Worm (Caenorhabditis elegans) whole organism, L4 larva: ENCODE data around the gene srh-169.

Experiments
- R02D3.7 ChIP-seq: fragments of 150-350 bp; sonication (generic microtip); optimal IDR thresholded peaks from 3 replicates; lab custom pipeline; 2014; ENCODE audit warnings: missing biosample characterization, missing genetic modification characterization
- T20F7.1 ChIP-seq: fragments of 200-800 bp; sonication (Bioruptor generic); optimal IDR thresholded peaks from 2 replicates; lab custom pipeline; 2018; ENCODE audit warnings: mild to moderate bottlenecking, missing genetic modification characterization, missing compliant biosample characterization
- T26A8.4 ChIP-seq: fragments of 200-800 bp; sonication (Bioruptor generic); IDR thresholded peaks from 2 replicates; pipeline ENCODE4 v1.3.6; 2022; ENCODE audit warnings: missing genetic modification characterization, missing compliant biosample characterization
- Y5F2A.4 ChIP-seq: fragments of 200-800 bp; sonication (Bioruptor generic); optimal IDR thresholded peaks from 2 replicates; lab custom pipeline; 2018; ENCODE audit warnings: mild to moderate bottlenecking, missing genetic modification characterization, missing compliant biosample characterization
- aha-1 ChIP-seq: fragments of 150-350 bp; peaks from one replicate; lab custom pipeline; 2014; ENCODE audit warnings: missing biosample characterization, missing genetic modification characterization
- aly-2 ChIP-seq: sonication (generic microtip); optimal IDR thresholded peaks from 2 replicates; lab custom pipeline; 2018; ENCODE audit warnings: missing biosample characterization, missing genetic modification characterization
- ama-1 ChIP-seq: fragments of 150-350 bp; optimal IDR thresholded peaks from 2 replicates; lab custom pipeline; 2014; ENCODE audit warnings: inconsistent platforms, mixed read lengths
- attf-4 ChIP-seq: sonication (generic microtip); optimal IDR thresholded peaks from 3 replicates; lab custom pipeline; 2017; ENCODE audit warnings: missing biosample characterization, missing genetic modification characterization
- ceh-20 ChIP-seq: fragments of 200-800 bp; sonication (Bioruptor generic); IDR thresholded peaks from 2 replicates; pipeline ENCODE4 v1.3.6; 2022; ENCODE audit warnings: missing genetic modification reagents, missing genetic modification characterization, missing compliant biosample characterization
- ceh-62 ChIP-seq: sonication (generic microtip); optimal IDR thresholded peaks from 2 replicates; lab custom pipeline; 2017; ENCODE audit warnings: missing biosample characterization, missing genetic modification characterization
- ceh-82 ChIP-seq: sonication (generic microtip); optimal IDR thresholded peaks from 2 replicates; lab custom pipeline; 2017; ENCODE audit warnings: missing biosample characterization, missing genetic modification characterization
- ctbp-1 ChIP-seq: fragments of 200-800 bp; sonication (Bioruptor generic); IDR thresholded peaks from 2 replicates; pipeline ENCODE4 v1.3.6; 2022; ENCODE audit warnings: missing genetic modification reagents, missing genetic modification characterization, missing compliant biosample characterization
- daf-16 ChIP-seq, 3 experiments: sonication (generic microtip); optimal IDR thresholded peaks; 2 replicates each; lab custom pipeline; 2016 to 2017; ENCODE audit warnings: missing genetic modification characterization in 3 of 3, missing genetic modification reagents in 3 of 3, mild to moderate bottlenecking in 2 of 3, missing compliant biosample characterization in 2 of 3, missing biosample characterization in 1 of 3, moderate library complexity in 1 of 3
- duxl-1 ChIP-seq: sonication (generic microtip); optimal IDR thresholded peaks from 2 replicates; lab custom pipeline; 2016; ENCODE audit warnings: mild to moderate bottlenecking, missing genetic modification characterization, moderate library complexity, missing compliant biosample characterization; ENCODE audit not compliant: poor library complexity
- dve-1 ChIP-seq: sonication (generic microtip); optimal IDR thresholded peaks from 2 replicates; lab custom pipeline; 2017; ENCODE audit warnings: antibody characterized with exemption, mild to moderate bottlenecking, missing genetic modification characterization, missing compliant biosample characterization; ENCODE audit not compliant: insufficient read depth
- egl-43 ChIP-seq: fragments of 200-800 bp; sonication (Bioruptor generic); IDR thresholded peaks from 2 replicates; pipeline ENCODE4 v1.3.6; 2022; ENCODE audit warnings: missing genetic modification reagents, missing genetic modification characterization, missing compliant biosample characterization
- fkh-10 ChIP-seq: fragments of 150-350 bp; optimal IDR thresholded peaks from 2 replicates; lab custom pipeline; 2014; ENCODE audit warnings: missing biosample characterization, missing genetic modification reagents, missing genetic modification characterization
- fos-1 ChIP-seq: fragments of 150-350 bp; optimal IDR thresholded peaks from 2 replicates; lab custom pipeline; 2014; ENCODE audit warnings: missing biosample characterization, missing genetic modification characterization
- hif-1 ChIP-seq, 2 experiments: sonication (generic microtip); optimal IDR thresholded peaks; 2 replicates each; lab custom pipeline; 2016 to 2017; ENCODE audit warnings: missing compliant biosample characterization in 2 of 2, missing genetic modification characterization in 2 of 2, missing genetic modification reagents in 2 of 2, missing genotype in 2 of 2, mild to moderate bottlenecking in 1 of 2
- hlh-30 ChIP-seq: sonication (generic microtip); optimal IDR thresholded peaks from 2 replicates; lab custom pipeline; 2017; ENCODE audit warnings: antibody characterized with exemption, mild to moderate bottlenecking, missing genetic modification characterization, missing compliant biosample characterization; ENCODE audit not compliant: insufficient read depth
- lin-13 ChIP-seq: fragments of 150-350 bp; optimal IDR thresholded peaks from 2 replicates; lab custom pipeline; 2014; ENCODE audit warnings: missing biosample characterization, missing genetic modification reagents, missing genetic modification characterization
- lin-15B ChIP-seq: fragments of 150-350 bp; sonication (generic microtip); optimal IDR thresholded peaks from 3 replicates; lab custom pipeline; 2014; ENCODE audit warnings: missing biosample characterization, missing genetic modification characterization
- mes-2 ChIP-seq: sonication (generic microtip); optimal IDR thresholded peaks from 2 replicates; lab custom pipeline; 2016; ENCODE audit warnings: missing genotype, mild to moderate bottlenecking, missing genetic modification characterization, missing compliant biosample characterization; ENCODE audit not compliant: poor library complexity, severe bottlenecking
- nhr-111 ChIP-seq: fragments of 200-800 bp; sonication (Bioruptor generic); optimal IDR thresholded peaks from 2 replicates; lab custom pipeline; 2018; ENCODE audit warnings: mild to moderate bottlenecking, missing genetic modification characterization, missing compliant biosample characterization
- nhr-28 ChIP-seq: fragments of 150-350 bp; optimal IDR thresholded peaks from 2 replicates; lab custom pipeline; 2014; ENCODE audit warnings: missing biosample characterization, missing genetic modification characterization
- nhr-42 ChIP-seq: fragments of 200-800 bp; sonication (Bioruptor generic); IDR thresholded peaks from 2 replicates; pipeline ENCODE4 v1.3.6; 2022; ENCODE audit warnings: missing genetic modification characterization, missing compliant biosample characterization
- nhr-76 ChIP-seq: fragments of 150-350 bp; optimal IDR thresholded peaks from 2 replicates; lab custom pipeline; 2014; ENCODE audit warnings: missing biosample characterization, missing genetic modification characterization
- pha-4 ChIP-seq, 2 experiments: fragments of 150-350 bp in 1 of 2; fragments of 200-800 bp in 1 of 2; sonication (Bioruptor generic) in 1 of 2; IDR thresholded peaks in 1 of 2; optimal IDR thresholded peaks in 1 of 2; 2 replicates each; pipeline versions ENCODE4 v1.3.6 to Lab custom; 2014 to 2022; ENCODE audit warnings: missing genetic modification characterization in 2 of 2, missing genetic modification reagents in 2 of 2, missing biosample characterization in 1 of 2, missing compliant biosample characterization in 1 of 2
- pqm-1 ChIP-seq: sonication (generic microtip); optimal IDR thresholded peaks from 2 replicates; lab custom pipeline; 2017; ENCODE audit warnings: missing biosample characterization, missing genetic modification characterization
- saeg-2 ChIP-seq: fragments of 200-800 bp; sonication (Bioruptor generic); IDR thresholded peaks from 2 replicates; pipeline ENCODE4 v1.3.6; 2022; ENCODE audit warnings: missing genetic modification reagents, missing genetic modification characterization, missing compliant biosample characterization
- sdz-12 ChIP-seq: fragments of 200-800 bp; sonication (Bioruptor generic); optimal IDR thresholded peaks from 2 replicates; lab custom pipeline; 2018; ENCODE audit warnings: mild to moderate bottlenecking, missing genetic modification characterization, missing compliant biosample characterization
- skn-1 ChIP-seq: fragments of 150-350 bp; optimal IDR thresholded peaks from 2 replicates; lab custom pipeline; 2014; ENCODE audit warnings: missing biosample characterization, missing genetic modification characterization
- tra-1 ChIP-seq: fragments of 200-800 bp; sonication (Bioruptor generic); IDR thresholded peaks from 2 replicates; pipeline ENCODE4 v1.3.6; 2022; ENCODE audit warnings: missing genetic modification reagents, missing genetic modification characterization, missing compliant biosample characterization
- unc-130 ChIP-seq: sonication (generic microtip); optimal IDR thresholded peaks from 2 replicates; lab custom pipeline; 2016; ENCODE audit warnings: missing genetic modification reagents, missing genetic modification characterization, missing compliant biosample characterization
- unc-39 ChIP-seq: sonication (generic microtip); optimal IDR thresholded peaks from 2 replicates; lab custom pipeline; 2017; ENCODE audit warnings: missing biosample characterization, missing genetic modification characterization
- unc-62 ChIP-seq, 3 experiments: fragments of 150-350 bp in 1 of 3; sonication (generic microtip); optimal IDR thresholded peaks in 2 of 3; peaks in 1 of 3; 1 replicate in 1 of 3; 2 replicates in 2 of 3; lab custom pipeline; 2014 to 2017; ENCODE audit warnings: missing biosample characterization in 3 of 3, missing genetic modification characterization in 3 of 3, missing genetic modification reagents in 3 of 3, missing genotype in 1 of 3
- zfp-2 ChIP-seq: sonication (generic microtip); optimal IDR thresholded peaks from 2 replicates; lab custom pipeline; 2016; ENCODE audit warnings: mild to moderate bottlenecking, missing genetic modification characterization, missing compliant biosample characterization
- zip-2 ChIP-seq: fragments of 150-350 bp; optimal IDR thresholded peaks from 2 replicates; lab custom pipeline; 2014; ENCODE audit warnings: missing biosample characterization, missing genetic modification characterization

Gene srh-169

DNA sequence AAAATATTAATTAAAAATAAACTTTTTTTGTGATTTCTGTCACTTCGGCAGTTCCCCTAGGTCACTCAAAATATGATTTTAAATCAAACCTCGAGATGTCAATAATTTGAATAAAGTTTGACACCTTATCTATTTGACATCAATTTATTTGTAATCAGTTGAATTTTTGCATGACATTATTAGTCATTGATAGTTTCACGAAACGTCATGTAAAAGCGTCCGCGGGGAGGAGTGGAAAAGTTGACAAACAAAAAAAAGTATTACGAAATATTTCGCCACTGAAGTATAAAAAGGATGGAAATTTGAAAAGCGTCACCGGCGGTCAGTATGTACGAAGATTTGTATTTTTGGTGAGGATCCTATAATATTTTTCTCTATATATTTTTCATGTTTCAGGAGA is 22.9 kb upstream of the srh-169 start, which contains the start of gene K09D9.1 (continued):
- TF ChIP-seq pha-4 (GFP tag; IDR thresholded peaks at IDR 0.05; lab: Robert Waterston, UW) (peak; percentile 38; the same call in 1 of the 2 replicates), pha-4 (tag; optimal IDR thresholded peaks at IDR 0.05; lab: Kevin White, UChicago) (peak; percentile 29)

- TF ChIP-seq fkh-10 (GFP tag; lab: Kevin White, UChicago), result no peak
- TF ChIP-seq aha-1 (tag; lab: Kevin White, UChicago), result peak; percentile 31
- peak; percentile 31 for TF ChIP-seq hlh-30 (tag; lab: Kevin White, UChicago)
- peak; percentile 1 for TF ChIP-seq nhr-28 (tag; lab: Kevin White, UChicago)
- TF ChIP-seq T20F7.1 (GFP tag; lab: Kevin White, UChicago), result no peak
- TF ChIP-seq mes-2 (tag; lab: Kevin White, UChicago), result peak; percentile 31
- peak; percentile 54 for TF ChIP-seq duxl-1 (tag; lab: Kevin White, UChicago)
- TF ChIP-seq, all 104 proteins: peak for 5
Measured at ce11 chrV:4029627-4030026, 18.0 kb upstream of the srh-169 start.

- no peak for TF ChIP-seq unc-130 (GFP tag; lab: Kevin White, UChicago)
- TF ChIP-seq nhr-111 (GFP tag; lab: Kevin White, UChicago), result no peak
- TF ChIP-seq lin-13 (GFP tag; lab: Kevin White, UChicago), result no peak
- TF ChIP-seq hif-1 (tag; optimal IDR thresholded peaks at IDR 0.05; lab: Kevin White, UChicago), result no peak
- no peak for TF ChIP-seq ceh-62 (tag; lab: Kevin White, UChicago)
- no peak for TF ChIP-seq fos-1 (tag; lab: Kevin White, UChicago)
- no peak for TF ChIP-seq Y5F2A.4 (GFP tag; lab: Kevin White, UChicago)
- TF ChIP-seq T26A8.4 (GFP tag; lab: Robert Waterston, UW), result no peak
- no peak for TF ChIP-seq egl-43
- TF ChIP-seq ama-1 (lab: Kevin White, UChicago), result no peak
- TF ChIP-seq skn-1 (tag; lab: Kevin White, UChicago), result no peak
- no peak for TF ChIP-seq fkh-10 (GFP tag; lab: Kevin White, UChicago)
- TF ChIP-seq dve-1, result no peak
- no peak for TF ChIP-seq saeg-2 (GFP tag; lab: Robert Waterston, UW)
Measured at ce11 chrV:4031319-4031718, 16.3 kb upstream of the srh-169 start, which contains the start of gene cyp-35A4. Gene cyp-35A4 (plus strand): TSS chrV:4031619.

ce11 chrV:4034303-4034702 is 13.3 kb upstream of the srh-169 start, which contains the start of gene C49G7.7:
Gene C49G7.7 (plus strand): TSS chrV:4034476.
- no peak for TF ChIP-seq R02D3.7 (tag; lab: Kevin White, UChicago)
- TF ChIP-seq zip-2 (tag; lab: Kevin White, UChicago), result peak; percentile 58
- TF ChIP-seq zfp-2 (tag; lab: Kevin White, UChicago), result no peak
- peak; percentile 32 for TF ChIP-seq aha-1 (tag; lab: Kevin White, UChicago)
- no peak for TF ChIP-seq daf-16 (GFP tag; optimal IDR thresholded peaks at IDR 0.05; lab: Kevin White, UChicago)
- TF ChIP-seq daf-16 (tag; optimal IDR thresholded peaks at IDR 0.05; lab: Kevin White, UChicago), result peak; percentile 27
- TF ChIP-seq attf-4 (tag; lab: Kevin White, UChicago), result no peak
- no peak for TF ChIP-seq duxl-1 (tag; lab: Kevin White, UChicago)
- TF ChIP-seq pqm-1 (tag; lab: Kevin White, UChicago), result peak; percentile 29
- no peak for TF ChIP-seq ceh-20
- TF ChIP-seq ctbp-1 (GFP tag; lab: Robert Waterston, UW), result no peak
- TF ChIP-seq nhr-42 (GFP tag; lab: Robert Waterston, UW), result no peak

- TF ChIP-seq skn-1 (tag; lab: Kevin White, UChicago) (no peak), hif-1 (tag; optimal IDR thresholded peaks at IDR 0.05; lab: Kevin White, UChicago) (no peak), ceh-82 (tag; lab: Kevin White, UChicago) (no peak), aly-2 (no peak), unc-62 (GFP tag; optimal IDR thresholded peaks at IDR 0.05 in 1 of 2; lab: Kevin White, UChicago) (no peak), unc-62 (tag; optimal IDR thresholded peaks at IDR 0.05; lab: Kevin White, UChicago) (no peak), ama-1 (lab: Kevin White, UChicago) (no peak), unc-39 (tag; lab: Kevin White, UChicago) (no peak), ceh-62 (tag; lab: Kevin White, UChicago) (no peak), lin-15B (tag; lab: Kevin White, UChicago) (no peak), fos-1 (tag; lab: Kevin White, UChicago) (no peak), nhr-76 (no peak), saeg-2 (GFP tag; lab: Robert Waterston, UW) (no peak), sdz-12 (no peak), tra-1 (GFP tag; lab: Robert Waterston, UW) (no peak), nhr-111 (GFP tag; lab: Kevin White, UChicago) (no peak)
Measured at ce11 chrV:4035811-4036210, 11.8 kb upstream of the srh-169 start, which contains the start of gene C49G7.13. Gene C49G7.13 (plus strand): TSS chrV:4036111.
